Worm (Caenorhabditis elegans) whole organism, young adult: ENCODE measurements around the gene aptf-4.

Source experiments
- B0261.1 ChIP-seq: sonication (generic microtip); optimal IDR thresholded peaks from 2 replicates; lab custom pipeline; 2016; ENCODE audit warnings: mild to moderate bottlenecking, missing genetic modification characterization, moderate library complexity, missing compliant biosample characterization
- B0336.3 ChIP-seq: fragments of 200-800 bp; sonication (Bioruptor generic); IDR thresholded peaks from 2 replicates; pipeline ENCODE4 v1.3.6; 2022; ENCODE audit warnings: missing genetic modification characterization, missing compliant biosample characterization
- C17E4.6 ChIP-seq: fragments of 200-800 bp; sonication (Bioruptor generic); IDR thresholded peaks from 2 replicates; pipeline ENCODE4 v1.3.6; 2022; ENCODE audit warnings: missing genetic modification reagents, missing genetic modification characterization, missing compliant biosample characterization
- D2030.7 ChIP-seq: fragments of 200-800 bp; sonication (Bioruptor generic); IDR thresholded peaks from 2 replicates; pipeline ENCODE4 v1.3.6; 2022; ENCODE audit warnings: missing genetic modification reagents, missing genetic modification characterization, missing compliant biosample characterization
- F10E7.11 ChIP-seq: sonication (generic microtip); optimal IDR thresholded peaks from 2 replicates; lab custom pipeline; 2017; ENCODE audit warnings: mild to moderate bottlenecking, missing genetic modification characterization, moderate library complexity, missing compliant biosample characterization
- F33H1.4 ChIP-seq: fragments of 200-800 bp; sonication (Bioruptor generic); IDR thresholded peaks from 2 replicates; pipeline ENCODE4 v1.3.6; 2022; ENCODE audit warnings: missing genetic modification reagents, missing genetic modification characterization, missing compliant biosample characterization
- F57C9.4 ChIP-seq: sonication (generic microtip); optimal IDR thresholded peaks from 2 replicates; lab custom pipeline; 2017; ENCODE audit warnings: mild to moderate bottlenecking, missing genetic modification characterization, missing compliant biosample characterization
- K11D2.4 ChIP-seq: fragments of 200-800 bp; sonication (Bioruptor generic); IDR thresholded peaks from 2 replicates; pipeline ENCODE4 v1.3.6; 2022; ENCODE audit warnings: missing genetic modification reagents, missing genetic modification characterization, missing compliant biosample characterization
- K12H6.12 ChIP-seq: fragments of 200-800 bp; sonication (Bioruptor generic); optimal IDR thresholded peaks from 2 replicates; lab custom pipeline; 2018; ENCODE audit warnings: mild to moderate bottlenecking, missing genetic modification characterization, missing compliant biosample characterization
- Y53G8AR.9 ChIP-seq: fragments of 200-800 bp; sonication (Bioruptor generic); conservative IDR thresholded peaks from 2 replicates; pipeline ENCODE4 v1.3.6; 2022; ENCODE audit warnings: missing genetic modification reagents, missing genetic modification characterization, missing compliant biosample characterization
- Y67H2A.10 ChIP-seq: fragments of 200-800 bp; sonication (Bioruptor generic); conservative IDR thresholded peaks from 2 replicates; pipeline ENCODE4 v1.3.6; 2022; ENCODE audit warnings: missing genetic modification reagents, missing genetic modification characterization, missing compliant biosample characterization
- Y79H2A.3 ChIP-seq: fragments of 200-800 bp; sonication (Bioruptor generic); conservative IDR thresholded peaks from 2 replicates; pipeline ENCODE4 v1.3.6; 2022; ENCODE audit warnings: missing genetic modification reagents, missing genetic modification characterization, missing compliant biosample characterization
- akir-1 ChIP-seq: fragments of 200-800 bp; sonication (Bioruptor generic); optimal IDR thresholded peaks from 2 replicates; lab custom pipeline; 2018; ENCODE audit warnings: mild to moderate bottlenecking, missing genetic modification characterization, moderate library complexity, missing compliant biosample characterization
- aptf-2 ChIP-seq: fragments of 200-800 bp; sonication (Bioruptor generic); conservative IDR thresholded peaks from 2 replicates; pipeline ENCODE4 v1.3.6; 2022; ENCODE audit warnings: missing genetic modification reagents, missing genetic modification characterization, missing compliant biosample characterization
- attf-3 ChIP-seq: fragments of 200-800 bp; sonication (Bioruptor generic); conservative IDR thresholded peaks from 2 replicates; pipeline ENCODE4 v1.3.6; 2022; ENCODE audit warnings: missing genetic modification reagents, missing genetic modification characterization, missing compliant biosample characterization
- bed-1 ChIP-seq: fragments of 200-800 bp; sonication (Bioruptor generic); IDR thresholded peaks from 2 replicates; pipeline ENCODE4 v1.3.6; 2022; ENCODE audit warnings: missing genetic modification reagents, missing genetic modification characterization, missing compliant biosample characterization
- ccch-3 ChIP-seq: fragments of 200-800 bp; sonication (Bioruptor generic); optimal IDR thresholded peaks from 2 replicates; lab custom pipeline; 2018; ENCODE audit warnings: mild to moderate bottlenecking, missing genetic modification characterization, missing compliant biosample characterization
- ceh-40 ChIP-seq: fragments of 200-800 bp; sonication (Bioruptor generic); IDR thresholded peaks from 2 replicates; pipeline ENCODE4 v1.3.6; 2022; ENCODE audit warnings: missing genetic modification characterization, missing compliant biosample characterization
- ceh-58 ChIP-seq: fragments of 200-800 bp; sonication (Bioruptor generic); IDR thresholded peaks from 2 replicates; pipeline ENCODE4 v1.3.6; 2022; ENCODE audit warnings: missing genetic modification characterization, missing compliant biosample characterization
- dox-1 ChIP-seq: fragments of 200-800 bp; sonication (Bioruptor generic); IDR thresholded peaks from 2 replicates; pipeline ENCODE4 v1.3.6; 2022; ENCODE audit warnings: missing genetic modification reagents, missing genetic modification characterization, missing compliant biosample characterization
- dpl-1 ChIP-seq: fragments of 150-350 bp; optimal IDR thresholded peaks from 2 replicates; lab custom pipeline; 2014; ENCODE audit warnings: missing biosample characterization, missing genetic modification reagents, missing genetic modification characterization
- ekl-4 ChIP-seq: fragments of 200-800 bp; sonication (Bioruptor generic); IDR thresholded peaks from 2 replicates; pipeline ENCODE4 v1.3.6; 2022; ENCODE audit warnings: missing genetic modification reagents, missing genetic modification characterization, missing compliant biosample characterization
- fkh-3 ChIP-seq: sonication (generic microtip); optimal IDR thresholded peaks from 2 replicates; lab custom pipeline; 2016; ENCODE audit warnings: mild to moderate bottlenecking, missing genetic modification characterization, missing compliant biosample characterization
- let-526 ChIP-seq: fragments of 200-800 bp; sonication (Bioruptor generic); IDR thresholded peaks from 2 replicates; pipeline ENCODE4 v1.3.6; 2022; ENCODE audit warnings: missing genetic modification reagents, missing genetic modification characterization, missing compliant biosample characterization
- lin-26 ChIP-seq: fragments of 200-800 bp; sonication (Bioruptor generic); IDR thresholded peaks from 2 replicates; pipeline ENCODE4 v1.3.6; 2022; ENCODE audit warnings: missing genetic modification reagents, missing genetic modification characterization, missing compliant biosample characterization
- mcd-1 ChIP-seq: fragments of 200-800 bp; sonication (Bioruptor generic); IDR thresholded peaks from 2 replicates; pipeline ENCODE4 v1.3.6; 2022; ENCODE audit warnings: missing genetic modification reagents, missing genetic modification characterization, missing compliant biosample characterization
- mel-28 ChIP-seq: sonication (generic microtip); optimal IDR thresholded peaks from 2 replicates; lab custom pipeline; 2016; ENCODE audit warnings: borderline replicate concordance, mild to moderate bottlenecking, missing genetic modification characterization, missing compliant biosample characterization
- mes-4 ChIP-seq: sonication (generic microtip); optimal IDR thresholded peaks from 2 replicates; lab custom pipeline; 2016; ENCODE audit warnings: missing genotype, missing genetic modification characterization, missing compliant biosample characterization
- nhr-179 ChIP-seq: sonication (generic microtip); optimal IDR thresholded peaks from 2 replicates; lab custom pipeline; 2016; ENCODE audit warnings: mild to moderate bottlenecking, missing genetic modification characterization, missing compliant biosample characterization
- nhr-27 ChIP-seq: fragments of 200-800 bp; sonication (Bioruptor generic); optimal IDR thresholded peaks from 2 replicates; lab custom pipeline; 2018; ENCODE audit warnings: mild to moderate bottlenecking, missing genetic modification characterization, moderate library complexity, missing compliant biosample characterization
- rcor-1 ChIP-seq: fragments of 200-800 bp; sonication (Bioruptor generic); IDR thresholded peaks from 2 replicates; pipeline ENCODE4 v1.3.6; 2022; ENCODE audit warnings: missing genetic modification reagents, missing genetic modification characterization, missing compliant biosample characterization
- sea-2 ChIP-seq: fragments of 200-800 bp; sonication (Bioruptor generic); IDR thresholded peaks from 2 replicates; pipeline ENCODE4 v1.3.6; 2022; ENCODE audit warnings: missing genetic modification characterization, missing compliant biosample characterization
- tbp1 ChIP-seq: fragments of 200-800 bp; sonication (Bioruptor generic); optimal IDR thresholded peaks from 2 replicates; lab custom pipeline; 2018; ENCODE audit warnings: mild to moderate bottlenecking, missing genetic modification characterization, missing compliant biosample characterization
- unc-130 ChIP-seq: sonication (generic microtip); optimal IDR thresholded peaks from 2 replicates; lab custom pipeline; 2016; ENCODE audit warnings: missing genetic modification reagents, missing genetic modification characterization, missing compliant biosample characterization
- unc-62 ChIP-seq: fragments of 150-350 bp; optimal IDR thresholded peaks from 2 replicates; lab custom pipeline; 2014; ENCODE audit warnings: missing biosample characterization, missing genetic modification reagents, missing genetic modification characterization
- xnd-1 ChIP-seq: sonication (generic microtip); optimal IDR thresholded peaks from 2 replicates; lab custom pipeline; 2016; ENCODE audit warnings: missing genotype, missing genetic modification reagents, missing genetic modification characterization, missing compliant biosample characterization
- zfh-2 ChIP-seq: fragments of 200-800 bp; sonication (Bioruptor generic); conservative IDR thresholded peaks from 2 replicates; pipeline ENCODE4 v1.3.6; 2022; ENCODE audit warnings: missing genetic modification reagents, missing genetic modification characterization, missing compliant biosample characterization
- ztf-26 ChIP-seq: sonication (generic microtip); optimal IDR thresholded peaks from 2 replicates; lab custom pipeline; 2017; ENCODE audit warnings: missing genetic modification characterization, missing compliant biosample characterization
- ztf-3 ChIP-seq: fragments of 200-800 bp; sonication (Bioruptor generic); optimal IDR thresholded peaks from 2 replicates; lab custom pipeline; 2018; ENCODE audit warnings: mild to moderate bottlenecking, missing genetic modification characterization, missing compliant biosample characterization

The aptf-4 gene

DNA sequence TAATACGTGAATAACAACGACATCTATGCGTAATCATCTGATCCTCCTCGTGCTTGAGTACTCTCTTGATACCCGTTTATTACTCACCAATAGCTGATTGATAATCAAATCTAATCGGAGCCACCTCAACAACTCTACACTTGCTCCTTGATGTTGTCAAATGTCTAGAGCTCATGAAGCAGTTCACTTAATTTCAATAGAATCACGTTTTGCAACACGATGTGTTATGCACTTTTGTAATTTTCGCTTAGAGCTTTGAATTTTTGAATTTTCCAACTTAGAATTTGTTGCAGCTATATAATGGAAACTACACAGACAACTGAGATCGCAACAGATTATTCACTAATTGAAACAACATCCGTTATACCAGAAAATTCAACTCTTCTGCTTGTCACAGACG, 21.7 kb downstream of the aptf-4 start, which contains the start of gene T22C8.1:
Gene T22C8.1 (plus strand): TSS at position 301 of the 400 bp plus-strand sequence.
- TF ChIP-seq F10E7.11 (tag; lab: Kevin White, UChicago) = no peak
- no peak for TF ChIP-seq ccch-3 (GFP tag; lab: Kevin White, UChicago)
- TF ChIP-seq mel-28 (tag; lab: Kevin White, UChicago) = no peak
- TF ChIP-seq nhr-27 = no peak
- no peak for TF ChIP-seq ceh-58
- no peak for TF ChIP-seq F33H1.4 (GFP tag; lab: Robert Waterston, UW)
- TF ChIP-seq ztf-3 = no peak
- no peak for TF ChIP-seq dox-1 (GFP tag; lab: Robert Waterston, UW)
- no peak for TF ChIP-seq dpl-1 (GFP tag; lab: Kevin White, UChicago)
- no peak for TF ChIP-seq B0336.3
- no peak for TF ChIP-seq rcor-1 (GFP tag; lab: Robert Waterston, UW)

DNA sequence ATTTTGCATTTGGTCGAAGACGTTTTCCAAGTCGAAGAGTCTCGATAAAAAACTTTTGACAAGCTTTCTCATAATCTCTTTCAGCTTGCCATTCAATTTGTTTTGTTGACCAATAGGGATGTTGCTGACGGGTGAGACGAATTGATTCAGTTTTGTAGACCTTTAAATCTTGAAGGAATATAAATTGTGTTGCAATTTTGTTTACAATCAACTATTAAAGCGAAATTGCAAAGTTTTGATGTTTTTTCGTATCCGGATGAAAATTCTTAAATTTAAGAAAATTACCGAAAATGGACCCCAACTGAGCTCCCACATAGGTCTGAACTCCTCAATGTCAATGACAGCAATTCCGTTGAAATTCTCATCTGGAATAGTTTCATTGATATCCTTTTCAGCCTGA, 25.4 kb downstream of the aptf-4 start:
- no peak for TF ChIP-seq ceh-40 (GFP tag; lab: Robert Waterston, UW)
- TF ChIP-seq D2030.7 (GFP tag; lab: Robert Waterston, UW) = no peak
- TF ChIP-seq F57C9.4 (tag; lab: Kevin White, UChicago) = no peak
- TF ChIP-seq lin-26 (GFP tag; lab: Robert Waterston, UW) = no peak
- no peak for TF ChIP-seq Y79H2A.3
- TF ChIP-seq Y53G8AR.9 (GFP tag; lab: Robert Waterston, UW) = no peak
- no peak for TF ChIP-seq nhr-179 (tag; lab: Kevin White, UChicago)
- no peak for TF ChIP-seq dox-1 (GFP tag; lab: Robert Waterston, UW)
- no peak for TF ChIP-seq B0261.1
- TF ChIP-seq ztf-26 (tag; lab: Kevin White, UChicago) = no peak

DNA sequence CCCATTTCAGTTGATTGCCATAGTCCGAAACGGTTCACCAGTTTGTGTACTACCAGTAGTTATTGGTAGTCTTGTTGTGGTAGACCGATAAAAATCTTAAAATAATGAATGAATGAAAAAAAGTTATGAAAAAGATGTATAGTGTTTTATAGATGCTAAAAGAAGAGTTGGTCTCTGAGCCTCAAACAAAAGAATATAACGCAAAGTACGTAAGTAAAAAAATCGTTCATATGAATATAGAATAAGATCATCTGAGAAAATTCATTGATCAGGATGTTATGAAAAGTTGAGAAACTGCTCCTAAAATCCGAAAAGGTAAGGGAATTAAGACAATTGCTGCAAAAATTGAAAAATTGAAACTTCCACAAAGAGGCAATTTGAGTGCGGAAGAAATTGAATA, 26.7 kb downstream of the aptf-4 start, which contains the start of gene chhy-1:
Gene chhy-1 (minus strand): TSS at position 101 of the 400 bp plus-strand sequence.
- TF ChIP-seq akir-1 (GFP tag; lab: Kevin White, UChicago) = no peak
- TF ChIP-seq ztf-26 (tag; lab: Kevin White, UChicago) = no peak

- TF ChIP-seq sea-2 (no peak), zfh-2 (no peak), unc-62 (no peak), F10E7.11 (tag; lab: Kevin White, UChicago) (no peak), mcd-1 (GFP tag; lab: Robert Waterston, UW) (no peak), Y67H2A.10 (GFP tag; lab: Robert Waterston, UW) (no peak), C17E4.6 (no peak), K11D2.4 (GFP tag; lab: Robert Waterston, UW) (no peak), attf-3 (GFP tag; lab: Robert Waterston, UW) (no peak), let-526 (GFP tag; lab: Robert Waterston, UW) (no peak), fkh-3 (tag; lab: Kevin White, UChicago) (no peak), tbp1 (GFP tag; lab: Kevin White, UChicago) (no peak), mes-4 (tag; lab: Kevin White, UChicago) (no peak), ekl-4 (GFP tag; lab: Robert Waterston, UW) (no peak)
These were observed 31.1 kb downstream of the aptf-4 start, which contains the start of gene T22C8.3 for ce11 chrII:8621883-8622282. Gene T22C8.3 (minus strand): TSS chrII:8621983.

- TF ChIP-seq unc-130 (GFP tag; lab: Kevin White, UChicago) (no peak), K12H6.12 (tag; lab: Kevin White, UChicago) (no peak), bed-1 (GFP tag; lab: Robert Waterston, UW) (no peak), aptf-2 (GFP tag; lab: Robert Waterston, UW) (no peak), xnd-1 (tag; lab: Kevin White, UChicago) (no peak)
- TF ChIP-seq, all 124 proteins: peak for 0
These were observed 32.6 kb downstream of the aptf-4 start, which contains the start of gene T22C8.4 for ce11 chrII:8623396-8623795. Gene T22C8.4 (minus strand): TSS chrII:8623496.
